Fruit fly (Drosophila melanogaster): Measurements from ENCODE around the gene CG9123.

DNA sequence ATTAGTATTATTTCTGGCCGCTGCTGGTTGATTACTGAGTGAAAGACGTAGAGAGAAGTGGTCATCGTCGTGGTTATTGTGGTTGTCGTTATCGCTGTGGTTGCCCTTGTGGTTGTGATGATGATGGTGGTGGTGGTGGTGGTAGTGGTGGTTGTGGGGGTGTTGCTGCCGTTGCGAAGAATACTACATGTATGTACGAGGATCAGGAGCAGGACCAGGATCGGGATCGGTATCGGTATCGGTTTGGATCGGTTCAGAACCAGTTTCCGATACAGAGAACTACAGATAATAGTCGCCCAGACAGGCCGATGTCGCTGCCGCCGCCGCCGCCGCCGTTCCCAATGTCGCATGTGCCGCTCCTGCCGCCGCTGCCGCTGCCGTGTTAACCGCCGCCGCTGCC, 10.8 kb upstream of the CG9123 start:
- TF ChIP-seq foxo (GFP tag; optimal IDR thresholded peaks at IDR 0.05) (no peak), h (GFP tag; optimal IDR thresholded peaks at IDR 0.05) (no peak)
